Worm (Caenorhabditis elegans) whole organism, mixed stage, embryonic: ENCODE results near the gene K12H6.7.

Experiments
- bed-3 ChIP-seq: fragments of 200-800 bp; sonication (Bioruptor generic); optimal IDR thresholded peaks from 3 replicates; lab custom pipeline; 2018; ENCODE audit warnings: mild to moderate bottlenecking, missing genetic modification characterization, moderate library complexity, missing compliant biosample characterization
- blmp-1 ChIP-seq: fragments of 150-350 bp; optimal IDR thresholded peaks from 2 replicates; lab custom pipeline; 2014; ENCODE audit warnings: missing biosample characterization, missing genetic modification characterization
- ceh-39 ChIP-seq: fragments of 150-350 bp; optimal IDR thresholded peaks from 2 replicates; lab custom pipeline; 2014; ENCODE audit warnings: missing biosample characterization, missing genetic modification characterization
- ceh-83 ChIP-seq: fragments of 200-800 bp; sonication (Bioruptor generic); optimal IDR thresholded peaks from 2 replicates; lab custom pipeline; 2018; ENCODE audit warnings: mild to moderate bottlenecking, missing genetic modification characterization, missing compliant biosample characterization
- ces-1 ChIP-seq: fragments of 150-350 bp; optimal IDR thresholded peaks from 2 replicates; lab custom pipeline; 2014; ENCODE audit warnings: missing biosample characterization, missing genetic modification reagents, missing genetic modification characterization
- elt-1 ChIP-seq: sonication (generic microtip); optimal IDR thresholded peaks from 2 replicates; lab custom pipeline; 2017; ENCODE audit warnings: missing genetic modification characterization, mild to moderate bottlenecking, missing compliant biosample characterization, antibody characterized with exemption, moderate library complexity, borderline replicate concordance; ENCODE audit not compliant: insufficient read depth
- elt-3 ChIP-seq: fragments of 150-350 bp; optimal IDR thresholded peaks from 2 replicates; lab custom pipeline; 2014; ENCODE audit warnings: missing biosample characterization, missing genetic modification characterization
- flh-1 ChIP-seq: fragments of 200-800 bp; sonication (Bioruptor generic); optimal IDR thresholded peaks from 2 replicates; lab custom pipeline; 2018; ENCODE audit warnings: mild to moderate bottlenecking, missing genetic modification characterization, moderate library complexity, missing compliant biosample characterization
- ham-2 ChIP-seq: fragments of 200-800 bp; sonication (Bioruptor generic); optimal IDR thresholded peaks from 2 replicates; lab custom pipeline; 2018; ENCODE audit warnings: mild to moderate bottlenecking, missing genetic modification characterization, missing compliant biosample characterization
- hlh-1 ChIP-seq: fragments of 150-350 bp; optimal IDR thresholded peaks from 2 replicates; lab custom pipeline; 2014; ENCODE audit warnings: missing biosample characterization, missing genetic modification reagents, missing genetic modification characterization
- lin-13 ChIP-seq: fragments of 150-350 bp; optimal IDR thresholded peaks from 2 replicates; lab custom pipeline; 2014; ENCODE audit warnings: missing biosample characterization, missing genetic modification characterization
- lin-32 ChIP-seq: fragments of 200-800 bp; sonication (Bioruptor generic); optimal IDR thresholded peaks from 2 replicates; lab custom pipeline; 2018; ENCODE audit warnings: mild to moderate bottlenecking, missing genetic modification characterization, missing compliant biosample characterization
- lsy-2 ChIP-seq: fragments of 150-350 bp; optimal IDR thresholded peaks from 2 replicates; lab custom pipeline; 2014; ENCODE audit warnings: missing biosample characterization, missing genetic modification characterization
- mab-5 ChIP-seq: fragments of 150-350 bp; optimal IDR thresholded peaks from 2 replicates; lab custom pipeline; 2014; ENCODE audit warnings: missing biosample characterization, missing genetic modification characterization
- mep-1 ChIP-seq: fragments of 150-350 bp; optimal IDR thresholded peaks from 2 replicates; lab custom pipeline; 2017; ENCODE audit warnings: missing biosample characterization, missing genetic modification reagents, missing genetic modification characterization, inconsistent platforms
- mls-2 ChIP-seq: sonication (generic microtip); optimal IDR thresholded peaks from 2 replicates; lab custom pipeline; 2016; ENCODE audit warnings: mild to moderate bottlenecking, missing genetic modification characterization, moderate library complexity, missing compliant biosample characterization
- nhr-12 ChIP-seq: fragments of 150-350 bp; optimal IDR thresholded peaks from 2 replicates; lab custom pipeline; 2014; ENCODE audit warnings: missing biosample characterization, missing genetic modification characterization
- nhr-2 ChIP-seq: fragments of 150-350 bp; optimal IDR thresholded peaks from 2 replicates; lab custom pipeline; 2014; ENCODE audit warnings: missing biosample characterization, missing genetic modification characterization
- nhr-237 ChIP-seq: fragments of 150-350 bp; optimal IDR thresholded peaks from 2 replicates; lab custom pipeline; 2014; ENCODE audit warnings: missing biosample characterization, missing genetic modification characterization
- nhr-28 ChIP-seq: fragments of 150-350 bp; optimal IDR thresholded peaks from 2 replicates; lab custom pipeline; 2014; ENCODE audit warnings: missing biosample characterization, missing genetic modification characterization
- nhr-76 ChIP-seq: sonication (generic microtip); optimal IDR thresholded peaks from 2 replicates; lab custom pipeline; 2017; ENCODE audit warnings: missing biosample characterization, missing genetic modification characterization
- pha-4 ChIP-seq: fragments of 150-350 bp; optimal IDR thresholded peaks from 2 replicates; lab custom pipeline; 2018; ENCODE audit warnings: missing biosample characterization, missing genetic modification reagents, missing genetic modification characterization
- sem-2 ChIP-seq: fragments of 200-800 bp; sonication (Bioruptor generic); optimal IDR thresholded peaks from 2 replicates; lab custom pipeline; 2018; ENCODE audit warnings: mild to moderate bottlenecking, missing genetic modification characterization, missing compliant biosample characterization
- tbx-8 ChIP-seq: fragments of 200-800 bp; sonication (Bioruptor generic); optimal IDR thresholded peaks from 2 replicates; lab custom pipeline; 2018; ENCODE audit warnings: mild to moderate bottlenecking, missing genetic modification characterization, moderate library complexity, missing compliant biosample characterization
- unc-120 ChIP-seq: sonication (generic microtip); optimal IDR thresholded peaks from 2 replicates; lab custom pipeline; 2017; ENCODE audit warnings: missing genetic modification characterization, missing compliant biosample characterization; ENCODE audit not compliant: poor library complexity, severe bottlenecking
- unc-39 ChIP-seq: fragments of 150-350 bp; optimal IDR thresholded peaks from 2 replicates; lab custom pipeline; 2014; ENCODE audit warnings: missing biosample characterization, missing genetic modification characterization
- unc-62 ChIP-seq: fragments of 150-350 bp; optimal IDR thresholded peaks from 2 replicates; lab custom pipeline; 2014; ENCODE audit warnings: missing biosample characterization, missing genetic modification reagents, missing genetic modification characterization
- zip-8 ChIP-seq: fragments of 150-350 bp; optimal IDR thresholded peaks from 2 replicates; lab custom pipeline; 2014; ENCODE audit warnings: missing biosample characterization, missing genetic modification characterization

Gene K12H6.7

DNA sequence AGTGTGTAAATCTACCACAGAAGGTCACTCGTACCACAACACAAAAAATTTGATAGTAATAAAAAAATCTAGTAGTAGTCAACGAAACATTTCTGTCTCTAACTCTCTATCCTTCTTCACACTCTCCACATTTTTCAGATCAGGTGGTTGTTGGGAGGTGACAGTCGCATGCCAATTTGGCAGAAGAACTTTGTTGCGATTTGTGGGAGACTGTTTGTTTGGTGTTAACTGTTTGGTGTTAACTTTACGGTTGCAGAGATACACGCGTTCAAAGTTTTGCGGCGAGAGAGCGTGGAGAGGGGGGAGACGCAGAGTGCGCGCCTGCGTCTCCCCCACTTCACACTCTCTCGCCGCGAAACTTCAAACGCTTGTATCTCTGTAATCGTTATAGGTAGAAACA, 31.8 kb downstream of the K12H6.7 start:
- no peak for TF ChIP-seq bed-3 (GFP tag; lab: Kevin White, UChicago)
- no peak for TF ChIP-seq elt-3 (tag; lab: Kevin White, UChicago)
- no peak for TF ChIP-seq sem-2
- TF ChIP-seq ceh-39 (tag; lab: Kevin White, UChicago), result no peak
- TF ChIP-seq elt-1 (tag; lab: Kevin White, UChicago), result no peak
- TF ChIP-seq blmp-1 (tag; lab: Kevin White, UChicago), result no peak
- no peak for TF ChIP-seq mls-2 (tag; lab: Kevin White, UChicago)
- no peak for TF ChIP-seq nhr-12 (tag; lab: Kevin White, UChicago)
- no peak for TF ChIP-seq lsy-2 (tag; lab: Kevin White, UChicago)
- TF ChIP-seq zip-8, result no peak

DNA sequence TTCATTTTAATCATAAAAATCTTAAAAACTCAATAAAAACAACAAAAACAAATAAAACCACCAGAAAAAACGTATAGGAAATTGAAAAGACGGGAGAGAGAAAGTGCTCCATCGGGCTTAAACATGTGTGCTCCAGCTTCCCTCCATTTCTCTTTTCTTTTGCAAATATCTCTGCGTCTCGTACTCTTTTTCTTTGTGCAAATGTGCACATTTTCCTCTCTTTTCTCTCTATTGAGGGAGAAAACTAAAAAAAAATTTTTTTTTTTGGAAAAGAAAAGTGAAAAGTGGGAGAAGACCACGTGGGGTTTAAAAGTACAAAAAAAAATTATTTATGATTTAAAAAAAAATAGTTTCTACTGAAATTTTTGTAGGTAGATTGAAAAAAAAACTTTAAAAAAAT, 32.5 kb downstream of the K12H6.7 start:
- TF ChIP-seq unc-120 (tag; lab: Kevin White, UChicago) (peak; percentile 50), ces-1 (GFP tag; lab: Kevin White, UChicago) (peak; percentile 12), ham-2 (GFP tag; lab: Kevin White, UChicago) (no peak)

DNA sequence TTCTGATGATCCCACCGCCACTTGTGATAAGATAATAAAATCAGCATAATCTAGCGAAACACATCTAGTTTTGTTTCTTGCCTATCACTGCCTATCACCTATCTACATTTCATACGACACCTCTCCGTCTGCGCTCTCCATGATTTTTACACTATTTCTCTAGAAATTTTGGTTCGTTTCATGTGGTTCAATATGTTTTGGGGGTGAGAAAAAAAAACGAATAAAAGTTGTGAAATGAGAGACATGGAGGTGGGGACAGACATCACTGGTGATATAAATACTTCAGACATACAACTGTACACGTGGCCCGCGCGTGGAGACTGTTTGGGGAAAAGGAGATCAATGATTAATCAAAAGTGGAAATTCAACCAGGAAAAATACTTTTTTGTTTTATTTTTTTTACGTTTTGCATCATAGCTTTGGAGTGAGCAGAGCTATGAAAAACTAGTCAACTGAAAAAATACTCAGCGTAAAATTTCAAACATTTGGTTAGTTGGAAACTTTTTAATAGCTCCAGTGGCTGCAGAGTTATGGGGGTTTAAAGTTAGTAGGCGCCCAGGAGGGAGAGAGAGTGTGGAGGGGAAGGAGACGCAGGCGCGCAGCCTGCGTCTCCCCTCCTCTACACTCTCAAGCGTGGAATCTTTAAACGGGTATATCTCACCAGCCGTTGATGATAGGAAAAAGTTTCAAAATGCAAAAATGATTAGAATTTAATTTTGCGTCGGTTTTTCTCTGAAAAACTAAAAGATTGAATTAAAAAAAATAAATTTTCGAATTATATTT, 33.8 kb downstream of the K12H6.7 start:
- no peak for TF ChIP-seq tbx-8 (GFP tag; lab: Kevin White, UChicago)
- TF ChIP-seq pha-4, result no peak
- TF ChIP-seq nhr-2, result no peak
- TF ChIP-seq mab-5 (tag; lab: Kevin White, UChicago), result no peak
- TF ChIP-seq elt-1 (tag; lab: Kevin White, UChicago), result no peak
- no peak for TF ChIP-seq nhr-12 (tag; lab: Kevin White, UChicago)
- TF ChIP-seq mep-1, result no peak
- no peak for TF ChIP-seq unc-39
- TF ChIP-seq lsy-2 (tag; lab: Kevin White, UChicago), result no peak

DNA sequence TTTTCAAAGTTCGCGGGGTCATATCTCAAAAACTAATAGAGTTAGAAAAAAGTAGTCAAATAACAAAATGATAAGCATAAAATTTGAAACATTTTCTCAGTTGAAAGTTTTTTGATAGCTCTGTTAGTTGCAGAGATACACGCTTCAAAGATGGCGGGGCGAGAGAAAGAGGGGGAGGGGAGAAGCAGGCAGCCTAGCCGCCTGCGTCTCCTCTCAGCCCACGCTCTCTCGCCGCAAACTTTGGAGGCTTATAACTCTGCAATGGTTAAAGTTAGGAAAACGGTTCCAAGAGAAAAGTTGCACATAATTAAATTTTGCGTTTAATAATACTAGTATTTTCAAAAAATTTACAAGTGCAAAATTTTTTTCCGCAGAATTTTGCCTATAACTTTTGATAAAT, 35.0 kb downstream of the K12H6.7 start:
- TF ChIP-seq lin-13 (tag; lab: Kevin White, UChicago) (peak; percentile 2), zip-8 (no peak)

DNA sequence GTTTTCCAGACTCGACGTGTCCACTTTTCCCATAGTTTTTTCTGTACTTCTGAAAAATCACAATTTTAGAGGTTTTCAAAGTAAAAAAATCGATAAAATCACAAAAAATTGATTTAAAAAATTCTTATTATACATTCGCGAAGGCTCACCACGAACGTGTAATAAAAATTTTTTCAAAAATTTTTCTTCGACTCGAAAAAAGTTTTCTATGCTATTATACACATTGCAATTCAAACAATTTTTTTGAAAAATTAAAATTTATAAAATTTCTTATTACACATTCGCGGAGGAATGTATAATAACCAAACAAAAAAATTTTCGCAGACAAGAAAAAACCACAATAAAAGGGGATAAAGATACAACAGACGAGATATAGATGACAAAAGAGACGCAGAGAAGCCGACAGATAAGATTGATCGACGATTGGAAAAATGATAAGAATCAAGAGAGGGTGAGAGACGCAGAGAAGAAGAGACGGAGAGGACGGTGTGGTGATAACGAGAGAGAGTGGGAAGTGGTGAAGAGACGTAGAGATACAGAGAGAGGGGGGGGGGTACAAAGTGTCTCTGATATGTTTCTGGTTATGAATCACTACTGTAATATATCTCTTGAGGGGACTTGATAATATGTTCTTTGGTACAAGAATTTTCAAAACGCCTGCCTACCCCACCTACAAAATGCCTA, 36.1 kb downstream of the K12H6.7 start, which contains the start of gene nhr-119:
nhr-119 (minus strand) TSS at position 51 of the 684 bp plus-strand sequence.
- TF ChIP-seq mls-2 (tag; lab: Kevin White, UChicago) (no peak), flh-1 (GFP tag; lab: Kevin White, UChicago) (no peak), elt-3 (tag; lab: Kevin White, UChicago) (peak; percentile 94), ceh-39 (tag; lab: Kevin White, UChicago) (no peak), nhr-28 (tag; lab: Kevin White, UChicago) (no peak), lin-32 (GFP tag; lab: Kevin White, UChicago) (no peak), nhr-237 (tag; lab: Kevin White, UChicago) (peak; percentile 33), hlh-1 (tag; lab: Kevin White, UChicago) (no peak), ceh-83 (GFP tag; lab: Kevin White, UChicago) (no peak), nhr-76 (tag; lab: Kevin White, UChicago) (no peak), mep-1 (no peak), sem-2 (no peak), unc-62 (GFP tag; lab: Kevin White, UChicago) (peak; percentile 79), unc-120 (tag; lab: Kevin White, UChicago) (peak; percentile 6), unc-39 (no peak), mab-5 (tag; lab: Kevin White, UChicago) (no peak), nhr-2 (no peak), elt-1 (tag; lab: Kevin White, UChicago) (peak; percentile 95), nhr-12 (tag; lab: Kevin White, UChicago) (no peak), lsy-2 (tag; lab: Kevin White, UChicago) (no peak)
